Worm (Caenorhabditis elegans): ENCODE measurements around the gene C05C10.5.

C05C10.5 gene

DNA sequence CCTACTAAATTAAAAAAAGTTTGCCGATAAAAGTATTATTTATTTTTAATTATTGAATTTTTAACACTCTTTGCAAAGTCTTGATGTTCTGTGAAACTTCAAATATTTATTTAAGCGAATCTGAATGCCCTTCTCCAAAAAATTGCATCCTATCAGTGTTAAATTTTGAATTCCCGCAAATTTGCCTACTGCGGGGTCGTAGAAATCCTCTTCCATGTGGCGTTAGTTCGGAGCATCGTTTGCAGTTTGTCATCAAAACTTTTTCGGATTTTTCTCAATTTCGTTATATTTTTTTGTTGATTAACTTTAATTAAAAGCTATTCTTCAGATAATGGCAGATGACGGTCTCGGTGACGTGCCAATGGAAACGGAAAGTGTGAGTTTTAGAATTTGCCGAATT, 1.6 kb downstream of the C05C10.5 start, which contains the start of gene ufd-3 (continued):
- TF ChIP-seq mxl-3 (GFP tag; optimal IDR thresholded peaks at IDR 0.05), result peak; percentile 61
- TF ChIP-seq nhr-77 (tag; optimal IDR thresholded peaks at IDR 0.05), result peak; percentile 19
- TF ChIP-seq php-3 (GFP tag; IDR thresholded peaks at IDR 0.05), result no peak
- peak; percentile 66 for TF ChIP-seq rbr-2 (tag; optimal IDR thresholded peaks at IDR 0.05)
- TF ChIP-seq hlh-11 (tag; optimal IDR thresholded peaks at IDR 0.05), result peak; percentile 53
- TF ChIP-seq nhr-42 (GFP tag; IDR thresholded peaks at IDR 0.05), result no peak
- TF ChIP-seq ZK546.5 (tag; optimal IDR thresholded peaks at IDR 0.05), result no peak
- TF ChIP-seq dpl-1 (GFP tag; optimal IDR thresholded peaks at IDR 0.05), result peak; percentile 98
- TF ChIP-seq lin-13 (GFP tag; optimal IDR thresholded peaks at IDR 0.05), result peak; percentile 28
- TF ChIP-seq attf-4 (tag; optimal IDR thresholded peaks at IDR 0.05), result no peak
- TF ChIP-seq mxl-2 (GFP tag; conservative IDR thresholded peaks at IDR 0.05), result no peak
- peak; percentile 63 for TF ChIP-seq dmd-6 (GFP tag; IDR thresholded peaks at IDR 0.05)
- TF ChIP-seq daf-19 (GFP tag; conservative IDR thresholded peaks at IDR 0.05), result no peak
- peak; percentile 77; the same call in 1 of the 2 replicates for TF ChIP-seq ZK337.2 (GFP tag; IDR thresholded peaks at IDR 0.05)
- TF ChIP-seq unc-62 (GFP tag; optimal IDR thresholded peaks at IDR 0.05 in 1 of 2), result peak in 1 of 2 experiments; percentile 89
- no peak for TF ChIP-seq unc-62 (tag; optimal IDR thresholded peaks at IDR 0.05)
- TF ChIP-seq nhr-111 (GFP tag; optimal IDR thresholded peaks at IDR 0.05), result no peak
- no peak for TF ChIP-seq ceh-62 (tag; optimal IDR thresholded peaks at IDR 0.05)
- peak; percentile 20 for TF ChIP-seq nhr-48 (tag; optimal IDR thresholded peaks at IDR 0.05)
- TF ChIP-seq nhr-102 (tag; optimal IDR thresholded peaks at IDR 0.05), result peak; percentile 46
- no peak for TF ChIP-seq daf-8 (GFP tag; IDR thresholded peaks at IDR 0.05)
- peak; percentile 63 for TF ChIP-seq ama-1 (optimal IDR thresholded peaks at IDR 0.05)
- TF ChIP-seq T26A8.4 (GFP tag; IDR thresholded peaks at IDR 0.05), result 0 out of 2 replicates have a peak, but pooled peaks have one; percentile 57
- TF ChIP-seq mdl-1 (tag; optimal IDR thresholded peaks at IDR 0.05), result peak in 1 of 2 experiments; percentile 24
- TF ChIP-seq T20F7.1 (GFP tag; optimal IDR thresholded peaks at IDR 0.05), result peak; percentile 97

ce11 chrII:9943246-9943645, 4.4 kb downstream of the C05C10.5 start:
- peak in 1 of 2 experiments; percentile 91 for TF ChIP-seq unc-62 (GFP tag; optimal IDR thresholded peaks at IDR 0.05 in 1 of 2)
- TF ChIP-seq unc-62 (tag; optimal IDR thresholded peaks at IDR 0.05), result no peak
- TF ChIP-seq F10B5.3 (tag; optimal IDR thresholded peaks at IDR 0.05), result no peak

- TF ChIP-seq T26A8.4 (GFP tag; IDR thresholded peaks at IDR 0.05) (no peak), spr-3 (GFP tag; optimal IDR thresholded peaks at IDR 0.05) (no peak), nhr-111 (GFP tag; optimal IDR thresholded peaks at IDR 0.05) (no peak)
Measured at ce11 chrII:9943837-9944236, 5.0 kb downstream of the C05C10.5 start, which contains the start of gene flad-1. Gene flad-1 (plus strand): TSS chrII:9944137.

DNA sequence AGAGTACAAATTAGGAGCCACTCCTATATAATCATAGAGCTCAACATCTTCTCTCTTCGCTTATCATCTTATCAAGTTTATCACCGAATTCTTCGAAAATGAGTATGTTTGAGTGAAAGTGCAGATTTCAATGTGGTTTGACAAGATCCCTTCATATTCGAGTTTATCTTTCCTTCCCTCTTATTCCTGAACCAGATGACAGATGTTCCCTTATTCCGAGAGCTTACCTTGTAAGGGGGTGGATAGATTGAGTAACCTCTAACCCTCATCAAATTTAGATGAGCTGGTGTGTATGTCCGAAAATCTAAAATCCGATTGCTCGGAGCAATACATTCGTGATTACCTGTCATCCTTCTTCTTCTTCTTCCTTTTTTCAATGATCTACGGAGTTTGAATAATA, 9.8 kb downstream of the C05C10.5 start:
- TF ChIP-seq nhr-77 (tag; optimal IDR thresholded peaks at IDR 0.05) (no peak), aha-1 (tag) (peak; percentile 9), F26F4.8 (GFP tag; conservative IDR thresholded peaks at IDR 0.05) (no peak), Y5F2A.4 (GFP tag; optimal IDR thresholded peaks at IDR 0.05) (no peak), unc-62 (GFP tag; optimal IDR thresholded peaks at IDR 0.05 in 1 of 2) (peak in 1 of 2 experiments; percentile 93), unc-62 (tag; optimal IDR thresholded peaks at IDR 0.05) (no peak)

ce11 chrII:9951846-9952245, 13.0 kb downstream of the C05C10.5 start:
- TF ChIP-seq hlh-11 (tag; optimal IDR thresholded peaks at IDR 0.05), result no peak
- peak; percentile 83 for TF ChIP-seq aha-1 (tag)

DNA sequence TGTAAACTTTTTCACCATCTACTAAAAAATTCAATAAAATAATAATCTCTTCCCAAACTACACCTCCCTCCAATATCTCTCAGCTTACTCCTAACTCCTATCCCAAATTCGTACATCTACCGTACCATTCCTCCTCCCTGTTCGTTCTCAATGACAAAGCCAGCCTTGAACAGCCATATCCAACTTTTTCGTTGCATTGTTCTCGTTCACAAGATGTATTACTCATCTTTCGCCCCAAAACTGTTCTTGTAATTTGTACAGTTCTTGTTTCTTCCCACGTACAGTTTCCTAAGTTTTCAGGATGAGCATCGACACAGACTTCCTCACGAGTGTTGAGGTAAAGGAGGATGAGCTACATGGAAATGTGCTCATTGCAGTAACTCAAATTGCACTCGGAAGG, 16.0 kb downstream of the C05C10.5 start, which contains the start of gene egl-43:
Gene egl-43 (plus strand): TSS at position 301 of the 400 bp plus-strand sequence.
- TF ChIP-seq mep-1 (tag; optimal IDR thresholded peaks at IDR 0.05), result no peak
- no peak for TF ChIP-seq unc-130 (GFP tag; optimal IDR thresholded peaks at IDR 0.05)
- no peak for TF ChIP-seq dmd-6 (GFP tag; IDR thresholded peaks at IDR 0.05)
- no peak for TF ChIP-seq jun-1 (tag; optimal IDR thresholded peaks at IDR 0.05)
- TF ChIP-seq lsy-2 (tag; optimal IDR thresholded peaks at IDR 0.05), result no peak
- TF ChIP-seq attf-4 (tag; optimal IDR thresholded peaks at IDR 0.05), result no peak
- TF ChIP-seq F49E8.2 (tag; optimal IDR thresholded peaks at IDR 0.05; ENCODE audit: borderline replicate concordance), result no peak
- no peak for TF ChIP-seq ztf-11 (tag; optimal IDR thresholded peaks at IDR 0.05)
- TF ChIP-seq nhr-237 (tag; optimal IDR thresholded peaks at IDR 0.05), result no peak
- TF ChIP-seq spr-3 (GFP tag; optimal IDR thresholded peaks at IDR 0.05), result no peak
- TF ChIP-seq saeg-2 (GFP tag; IDR thresholded peaks at IDR 0.05), result no peak
- no peak for TF ChIP-seq fkh-10 (GFP tag; optimal IDR thresholded peaks at IDR 0.05)
- TF ChIP-seq lir-3 (tag; optimal IDR thresholded peaks at IDR 0.05), result no peak
- no peak for TF ChIP-seq nhr-11 (tag; optimal IDR thresholded peaks at IDR 0.05)
- no peak for TF ChIP-seq hmg-1.1 (GFP tag; IDR thresholded peaks at IDR 0.05)

Measured in whole organism, L4 larva.